Worm (Caenorhabditis elegans) whole organism, L1 larva: ENCODE data around the gene vkmt-1.
"Not testable (repeated sequence)": the region's sequence is repeated elsewhere in the genome, so short reads cannot be mapped to it uniquely, and the experiment has no call there.

Experiments used
- C16A3.4 ChIP-seq: fragments of 150-350 bp; optimal IDR thresholded peaks from 2 replicates; lab custom pipeline; 2014; ENCODE audit warnings: missing biosample characterization, missing genetic modification characterization
- efl-1 ChIP-seq, 4 experiments: fragments of 150-350 bp; optimal IDR thresholded peaks in 3 of 4; peaks in 1 of 4; 1 replicate in 1 of 4; 2 replicates in 3 of 4; lab custom pipeline; 2014; ENCODE audit warnings: missing biosample characterization in 2 of 4, missing genetic modification characterization in 2 of 4, missing genetic modification reagents in 2 of 4
- egl-27 ChIP-seq, 2 experiments: fragments of 150-350 bp in 1 of 2; sonication (generic microtip); optimal IDR thresholded peaks; 3 replicates each; lab custom pipeline; 2017 to 2018; ENCODE audit warnings: missing biosample characterization in 2 of 2, missing genetic modification characterization in 2 of 2, missing genetic modification reagents in 2 of 2
- elt-2 ChIP-seq: sonication (generic microtip); optimal IDR thresholded peaks from 2 replicates; lab custom pipeline; 2016; ENCODE audit warnings: missing genetic modification characterization, mild to moderate bottlenecking, inconsistent platforms, missing compliant biosample characterization, missing genetic modification reagents
- elt-3 ChIP-seq, 6 experiments: fragments of 150-350 bp in 1 of 6; sonication (generic microtip); optimal IDR thresholded peaks; 2 replicates each; lab custom pipeline; 2017 to 2018; ENCODE audit warnings: missing biosample characterization in 6 of 6, missing genetic modification characterization in 6 of 6, inconsistent platforms in 1 of 6
- irx-1 ChIP-seq: sonication (generic microtip); optimal IDR thresholded peaks from 2 replicates; lab custom pipeline; 2016; ENCODE audit warnings: missing genetic modification characterization, missing compliant biosample characterization
- isw-1 ChIP-seq: fragments of 200-800 bp; sonication (Bioruptor generic); IDR thresholded peaks from 2 replicates; pipeline ENCODE4 v1.3.6; 2022; ENCODE audit warnings: missing genetic modification characterization, missing compliant biosample characterization
- jun-1 ChIP-seq: fragments of 150-350 bp; optimal IDR thresholded peaks from 2 replicates; lab custom pipeline; 2014; ENCODE audit warnings: missing biosample characterization, missing genetic modification reagents, missing genetic modification characterization
- lin-14 ChIP-seq: fragments of 200-800 bp; sonication (Bioruptor generic); optimal IDR thresholded peaks from 2 replicates; lab custom pipeline; 2018; ENCODE audit warnings: mild to moderate bottlenecking, missing genetic modification characterization, moderate library complexity, missing compliant biosample characterization
- lin-15B ChIP-seq: fragments of 150-350 bp; sonication (generic microtip); optimal IDR thresholded peaks from 3 replicates; lab custom pipeline; 2014; ENCODE audit warnings: missing biosample characterization, missing genetic modification characterization
- nhr-19 ChIP-seq: fragments of 200-800 bp; sonication (Bioruptor generic); conservative IDR thresholded peaks from 2 replicates; pipeline ENCODE4 v1.3.6; 2022; ENCODE audit warnings: missing genetic modification characterization, missing compliant biosample characterization
- nhr-76 ChIP-seq: sonication (generic microtip); optimal IDR thresholded peaks from 2 replicates; lab custom pipeline; 2017; ENCODE audit warnings: missing biosample characterization, missing genetic modification characterization
- nhr-77 ChIP-seq: fragments of 150-350 bp; optimal IDR thresholded peaks from 2 replicates; lab custom pipeline; 2014; ENCODE audit warnings: missing biosample characterization, missing genetic modification characterization
- pqm-1 ChIP-seq: sonication (generic microtip); optimal IDR thresholded peaks from 3 replicates; lab custom pipeline; 2017; ENCODE audit warnings: missing biosample characterization, missing genetic modification characterization
- tbx-2 ChIP-seq: sonication (generic microtip); optimal IDR thresholded peaks from 2 replicates; lab custom pipeline; 2016; ENCODE audit warnings: missing genetic modification characterization, missing compliant biosample characterization
- unc-130 ChIP-seq: fragments of 150-350 bp; optimal IDR thresholded peaks from 2 replicates; lab custom pipeline; 2017; ENCODE audit warnings: missing biosample characterization, missing genetic modification characterization, inconsistent platforms
- unc-30 ChIP-seq: sonication (generic microtip); optimal IDR thresholded peaks from 2 replicates; lab custom pipeline; 2017; ENCODE audit warnings: missing biosample characterization, missing genetic modification characterization
- vab-15 ChIP-seq: sonication (generic microtip); optimal IDR thresholded peaks from 2 replicates; lab custom pipeline; 2017; ENCODE audit warnings: missing genotype, mild to moderate bottlenecking, missing genetic modification characterization, missing compliant biosample characterization
- xbp-1 ChIP-seq: sonication (generic microtip); optimal IDR thresholded peaks from 2 replicates; lab custom pipeline; 2016; ENCODE audit warnings: missing genetic modification characterization, missing compliant biosample characterization

vkmt-1 gene

ce11 chrIV:12307720-12308119 is 29.2 kb downstream of the vkmt-1 start, which contains the start of gene oac-57:
Gene oac-57 (minus strand): TSS chrIV:12307820.
- TF ChIP-seq tbx-2 (tag; lab: Kevin White, UChicago) (no peak), elt-3 (tag; optimal IDR thresholded peaks at IDR 0.05; lab: Kevin White, UChicago) (no peak), elt-2 (tag; lab: Kevin White, UChicago) (no peak), pqm-1 (tag; lab: Kevin White, UChicago) (no peak), lin-14 (GFP tag; lab: Kevin White, UChicago) (no peak), vab-15 (tag; lab: Kevin White, UChicago) (no peak), C16A3.4 (tag; lab: Kevin White, UChicago) (no peak), nhr-77 (tag; lab: Kevin White, UChicago) (no peak), egl-27 (tag; optimal IDR thresholded peaks at IDR 0.05; lab: Kevin White, UChicago) (no peak), nhr-76 (tag; lab: Kevin White, UChicago) (no peak), lin-15B (tag; lab: Kevin White, UChicago) (no peak), unc-30 (no peak), irx-1 (no peak), jun-1 (tag; lab: Kevin White, UChicago) (no peak), isw-1 (no peak), nhr-19 (GFP tag; lab: Robert Waterston, UW) (no peak), unc-130 (tag; lab: Kevin White, UChicago) (no peak)

- TF ChIP-seq elt-2 (tag; lab: Kevin White, UChicago): no peak
- TF ChIP-seq efl-1 (optimal IDR thresholded peaks at IDR 0.05; lab: Kevin White, UChicago): no peak
- TF ChIP-seq efl-1 (GFP tag; optimal IDR thresholded peaks at IDR 0.05 in 1 of 2; lab: Kevin White, UChicago): peak in 1 of 2 experiments; percentile 33
Measured at ce11 chrIV:12311597-12311996, 33.1 kb downstream of the vkmt-1 start, which contains the start of gene oac-58. Gene oac-58 (minus strand): TSS chrIV:12311697.

ce11 chrIV:12326932-12327331 is 48.4 kb downstream of the vkmt-1 start, which contains the start of gene F19B6.3:
Gene F19B6.3 (plus strand): TSS chrIV:12327232.
- TF ChIP-seq tbx-2, lin-15B, xbp-1 (tag; lab: Kevin White, UChicago): not testable (repeated sequence)
- TF ChIP-seq, all 84 proteins: peak for 0; not testable (repeated sequence) for 84
